Worm (Caenorhabditis elegans): ENCODE measurements around the gene gfat-2.

gfat-2 gene

DNA sequence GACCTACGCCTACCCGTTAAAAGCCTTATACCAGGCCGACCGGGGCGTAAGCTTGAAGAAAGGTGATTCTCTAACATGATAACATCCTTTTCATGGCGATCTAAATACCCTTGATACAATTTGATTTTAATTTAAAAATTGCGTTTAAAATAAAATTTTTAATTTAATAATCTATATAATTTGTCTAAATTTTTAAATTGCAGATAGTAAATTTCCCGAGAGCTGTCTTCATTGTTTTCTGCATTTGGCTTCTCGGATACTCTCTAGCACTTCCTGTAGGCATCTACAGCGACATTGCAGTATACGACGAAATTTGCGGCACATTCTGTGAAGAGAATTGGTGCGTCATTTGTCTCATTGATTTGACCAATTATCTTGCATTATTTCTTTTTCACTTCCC is 51.3 kb downstream of the gfat-2 start:
- TF ChIP-seq ceh-24 (tag; optimal IDR thresholded peaks at IDR 0.05), result no peak
- no peak for TF ChIP-seq ceh-30 (tag; optimal IDR thresholded peaks at IDR 0.05)
- TF ChIP-seq ahr-1 (tag; optimal IDR thresholded peaks at IDR 0.05), result no peak
- TF ChIP-seq ets-4 (tag; optimal IDR thresholded peaks at IDR 0.05), result no peak
- no peak for TF ChIP-seq unc-55 (GFP tag; optimal IDR thresholded peaks at IDR 0.05)
- TF ChIP-seq eyg-1 (tag; optimal IDR thresholded peaks at IDR 0.05), result no peak
- TF ChIP-seq che-1 (tag; optimal IDR thresholded peaks at IDR 0.05), result no peak
- no peak for TF ChIP-seq ceh-14 (tag; optimal IDR thresholded peaks at IDR 0.05)
- no peak for TF ChIP-seq hlh-13 (GFP tag; optimal IDR thresholded peaks at IDR 0.05)
- no peak for TF ChIP-seq lin-11 (tag; optimal IDR thresholded peaks at IDR 0.05)
- TF ChIP-seq fkh-10 (GFP tag; optimal IDR thresholded peaks at IDR 0.05), result no peak
- TF ChIP-seq pag-3 (tag; optimal IDR thresholded peaks at IDR 0.05; ENCODE audit: borderline replicate concordance), result no peak
- TF ChIP-seq ceh-34 (tag; optimal IDR thresholded peaks at IDR 0.05), result no peak
